Worm (Caenorhabditis elegans) whole organism, mixed stage, embryonic: ENCODE measurements around the gene F37A4.4.

Experiments
- M03D4.4 ChIP-seq: sonication (generic microtip); optimal IDR thresholded peaks from 2 replicates; lab custom pipeline; 2017; ENCODE audit warnings: mild to moderate bottlenecking, missing genetic modification characterization, missing compliant biosample characterization
- bed-3 ChIP-seq: fragments of 200-800 bp; sonication (Bioruptor generic); optimal IDR thresholded peaks from 3 replicates; lab custom pipeline; 2018; ENCODE audit warnings: mild to moderate bottlenecking, missing genetic modification characterization, moderate library complexity, missing compliant biosample characterization
- blmp-1 ChIP-seq: fragments of 150-350 bp; optimal IDR thresholded peaks from 2 replicates; lab custom pipeline; 2014; ENCODE audit warnings: missing biosample characterization, missing genetic modification characterization
- ceh-39 ChIP-seq: fragments of 150-350 bp; optimal IDR thresholded peaks from 2 replicates; lab custom pipeline; 2014; ENCODE audit warnings: missing biosample characterization, missing genetic modification characterization
- ceh-83 ChIP-seq: fragments of 200-800 bp; sonication (Bioruptor generic); optimal IDR thresholded peaks from 2 replicates; lab custom pipeline; 2018; ENCODE audit warnings: mild to moderate bottlenecking, missing genetic modification characterization, missing compliant biosample characterization
- ces-1 ChIP-seq: fragments of 150-350 bp; optimal IDR thresholded peaks from 2 replicates; lab custom pipeline; 2014; ENCODE audit warnings: missing biosample characterization, missing genetic modification reagents, missing genetic modification characterization
- drap-1 ChIP-seq: fragments of 200-800 bp; sonication (Bioruptor generic); optimal IDR thresholded peaks from 3 replicates; lab custom pipeline; 2018; ENCODE audit warnings: mild to moderate bottlenecking, missing genetic modification characterization, missing compliant biosample characterization
- elt-1 ChIP-seq: sonication (generic microtip); optimal IDR thresholded peaks from 2 replicates; lab custom pipeline; 2017; ENCODE audit warnings: missing genetic modification characterization, mild to moderate bottlenecking, missing compliant biosample characterization, antibody characterized with exemption, moderate library complexity, borderline replicate concordance; ENCODE audit not compliant: insufficient read depth
- elt-3 ChIP-seq: fragments of 150-350 bp; optimal IDR thresholded peaks from 2 replicates; lab custom pipeline; 2014; ENCODE audit warnings: missing biosample characterization, missing genetic modification characterization
- flh-1 ChIP-seq: fragments of 200-800 bp; sonication (Bioruptor generic); optimal IDR thresholded peaks from 2 replicates; lab custom pipeline; 2018; ENCODE audit warnings: mild to moderate bottlenecking, missing genetic modification characterization, moderate library complexity, missing compliant biosample characterization
- ham-2 ChIP-seq: fragments of 200-800 bp; sonication (Bioruptor generic); optimal IDR thresholded peaks from 2 replicates; lab custom pipeline; 2018; ENCODE audit warnings: mild to moderate bottlenecking, missing genetic modification characterization, missing compliant biosample characterization
- hlh-1 ChIP-seq: fragments of 150-350 bp; optimal IDR thresholded peaks from 2 replicates; lab custom pipeline; 2014; ENCODE audit warnings: missing biosample characterization, missing genetic modification reagents, missing genetic modification characterization
- lin-13 ChIP-seq: fragments of 150-350 bp; optimal IDR thresholded peaks from 2 replicates; lab custom pipeline; 2014; ENCODE audit warnings: missing biosample characterization, missing genetic modification characterization
- lin-32 ChIP-seq: fragments of 200-800 bp; sonication (Bioruptor generic); optimal IDR thresholded peaks from 2 replicates; lab custom pipeline; 2018; ENCODE audit warnings: mild to moderate bottlenecking, missing genetic modification characterization, missing compliant biosample characterization
- lsy-2 ChIP-seq: fragments of 150-350 bp; optimal IDR thresholded peaks from 2 replicates; lab custom pipeline; 2014; ENCODE audit warnings: missing biosample characterization, missing genetic modification characterization
- mab-5 ChIP-seq: fragments of 150-350 bp; optimal IDR thresholded peaks from 2 replicates; lab custom pipeline; 2014; ENCODE audit warnings: missing biosample characterization, missing genetic modification characterization
- mep-1 ChIP-seq: fragments of 150-350 bp; optimal IDR thresholded peaks from 2 replicates; lab custom pipeline; 2017; ENCODE audit warnings: missing biosample characterization, missing genetic modification reagents, missing genetic modification characterization, inconsistent platforms
- mls-2 ChIP-seq: sonication (generic microtip); optimal IDR thresholded peaks from 2 replicates; lab custom pipeline; 2016; ENCODE audit warnings: mild to moderate bottlenecking, missing genetic modification characterization, moderate library complexity, missing compliant biosample characterization
- nhr-2 ChIP-seq: fragments of 150-350 bp; optimal IDR thresholded peaks from 2 replicates; lab custom pipeline; 2014; ENCODE audit warnings: missing biosample characterization, missing genetic modification characterization
- nhr-28 ChIP-seq: fragments of 150-350 bp; optimal IDR thresholded peaks from 2 replicates; lab custom pipeline; 2014; ENCODE audit warnings: missing biosample characterization, missing genetic modification characterization
- nhr-76 ChIP-seq: sonication (generic microtip); optimal IDR thresholded peaks from 2 replicates; lab custom pipeline; 2017; ENCODE audit warnings: missing biosample characterization, missing genetic modification characterization
- sem-2 ChIP-seq: fragments of 200-800 bp; sonication (Bioruptor generic); optimal IDR thresholded peaks from 2 replicates; lab custom pipeline; 2018; ENCODE audit warnings: mild to moderate bottlenecking, missing genetic modification characterization, missing compliant biosample characterization
- snpc-4 ChIP-seq: fragments of 150-350 bp; optimal IDR thresholded peaks from 2 replicates; lab custom pipeline; 2014; ENCODE audit warnings: missing biosample characterization, missing genetic modification characterization
- sptf-1 ChIP-seq: sonication (generic microtip); optimal IDR thresholded peaks from 2 replicates; lab custom pipeline; 2017; ENCODE audit warnings: mild to moderate bottlenecking, missing genetic modification characterization, moderate library complexity, missing compliant biosample characterization
- tbx-8 ChIP-seq: fragments of 200-800 bp; sonication (Bioruptor generic); optimal IDR thresholded peaks from 2 replicates; lab custom pipeline; 2018; ENCODE audit warnings: mild to moderate bottlenecking, missing genetic modification characterization, moderate library complexity, missing compliant biosample characterization
- unc-120 ChIP-seq: sonication (generic microtip); optimal IDR thresholded peaks from 2 replicates; lab custom pipeline; 2017; ENCODE audit warnings: missing genetic modification characterization, missing compliant biosample characterization; ENCODE audit not compliant: poor library complexity, severe bottlenecking
- unc-39 ChIP-seq: fragments of 150-350 bp; optimal IDR thresholded peaks from 2 replicates; lab custom pipeline; 2014; ENCODE audit warnings: missing biosample characterization, missing genetic modification characterization
- zip-8 ChIP-seq: fragments of 150-350 bp; optimal IDR thresholded peaks from 2 replicates; lab custom pipeline; 2014; ENCODE audit warnings: missing biosample characterization, missing genetic modification characterization
- ztf-11 ChIP-seq: fragments of 150-350 bp; optimal IDR thresholded peaks from 2 replicates; lab custom pipeline; 2014; ENCODE audit warnings: missing biosample characterization, missing genetic modification characterization

F37A4.4 gene

DNA sequence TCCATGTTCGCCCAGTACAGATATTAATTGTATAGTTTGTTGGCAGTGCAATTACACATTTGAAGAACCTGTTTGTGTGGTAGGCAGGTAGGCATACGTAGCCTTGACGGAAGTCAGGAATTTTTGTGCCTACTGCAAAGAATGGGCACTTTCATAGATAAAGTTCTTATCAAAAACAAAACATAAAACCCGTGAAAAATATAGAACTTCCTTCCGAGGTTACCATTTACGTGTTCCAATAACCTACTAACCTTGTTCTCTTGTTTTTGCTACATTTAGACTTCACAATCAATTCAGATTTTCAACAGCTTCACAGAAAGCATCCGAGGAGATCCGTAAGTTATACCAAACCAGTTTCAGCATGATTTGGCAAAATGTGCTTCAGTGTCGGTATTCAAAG is at the start of gene F37A4.4:
TSS of gene F37A4.4 (plus strand) at position 301 of the 400 bp plus-strand sequence.
- TF ChIP-seq snpc-4 (no peak), unc-120 (no peak), bed-3 (GFP tag; lab: Kevin White, UChicago) (no peak), flh-1 (GFP tag; lab: Kevin White, UChicago) (no peak), elt-3 (tag; lab: Kevin White, UChicago) (no peak), hlh-1 (tag; lab: Kevin White, UChicago) (no peak), lsy-2 (no peak), ham-2 (GFP tag; lab: Kevin White, UChicago) (no peak), drap-1 (GFP tag; lab: Kevin White, UChicago) (no peak), sem-2 (no peak), elt-1 (tag; lab: Kevin White, UChicago) (no peak), M03D4.4 (tag; lab: Kevin White, UChicago) (no peak)

DNA sequence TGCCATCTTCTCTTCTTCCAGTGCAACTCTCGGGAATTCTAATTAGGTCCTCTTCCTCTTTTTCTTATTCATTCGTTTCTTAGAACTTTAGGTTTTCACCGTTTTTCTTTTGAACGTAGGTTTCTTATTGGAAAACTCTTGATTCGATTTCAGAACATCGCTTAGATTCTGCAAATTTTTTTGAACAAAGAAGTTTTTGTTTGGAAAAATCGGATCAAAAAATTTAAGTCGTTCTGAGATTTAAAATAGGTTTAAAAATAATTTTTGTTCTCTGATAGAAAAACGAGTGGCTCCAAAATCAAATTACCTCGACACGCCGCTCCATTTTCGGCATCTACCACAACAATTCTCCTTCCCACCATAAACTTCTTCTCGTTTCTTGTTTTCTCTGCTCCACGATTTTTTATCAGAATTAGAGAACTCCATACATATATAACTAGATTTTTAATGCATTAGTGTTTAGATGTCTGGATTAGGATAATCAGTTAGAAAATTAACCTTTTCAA is 42.6 kb upstream of the F37A4.4 start:
- no peak for TF ChIP-seq mep-1
- peak; percentile 61 for TF ChIP-seq ces-1 (GFP tag; lab: Kevin White, UChicago)
- no peak for TF ChIP-seq ztf-11
- no peak for TF ChIP-seq lin-13

DNA sequence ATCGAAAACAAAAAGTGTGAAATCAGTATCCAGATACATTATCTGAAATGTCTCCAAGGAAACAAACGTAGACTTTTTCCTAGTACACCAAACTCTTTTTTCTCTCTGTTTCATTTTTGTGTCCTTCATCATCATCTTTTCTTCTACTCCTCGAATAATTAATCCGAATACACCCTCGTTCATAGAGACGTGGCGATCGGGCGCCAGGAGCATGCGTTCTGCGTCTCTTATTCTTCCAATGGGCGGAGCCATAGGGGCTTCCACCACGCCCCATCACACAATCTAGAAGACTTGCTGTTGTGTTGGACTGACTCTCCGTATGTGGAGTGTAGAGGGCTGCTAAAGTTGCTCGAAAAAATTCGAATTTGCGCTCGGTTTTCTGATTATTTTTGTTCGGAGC is 37.9 kb upstream of the F37A4.4 start, which contains the start of gene rbf-1:
TSS of gene rbf-1 (plus strand) at position 301 of the 400 bp plus-strand sequence.
- TF ChIP-seq sptf-1 (tag; lab: Kevin White, UChicago) (no peak), nhr-76 (no peak), flh-1 (GFP tag; lab: Kevin White, UChicago) (no peak), unc-120 (no peak), lsy-2 (no peak), ham-2 (GFP tag; lab: Kevin White, UChicago) (no peak)

DNA sequence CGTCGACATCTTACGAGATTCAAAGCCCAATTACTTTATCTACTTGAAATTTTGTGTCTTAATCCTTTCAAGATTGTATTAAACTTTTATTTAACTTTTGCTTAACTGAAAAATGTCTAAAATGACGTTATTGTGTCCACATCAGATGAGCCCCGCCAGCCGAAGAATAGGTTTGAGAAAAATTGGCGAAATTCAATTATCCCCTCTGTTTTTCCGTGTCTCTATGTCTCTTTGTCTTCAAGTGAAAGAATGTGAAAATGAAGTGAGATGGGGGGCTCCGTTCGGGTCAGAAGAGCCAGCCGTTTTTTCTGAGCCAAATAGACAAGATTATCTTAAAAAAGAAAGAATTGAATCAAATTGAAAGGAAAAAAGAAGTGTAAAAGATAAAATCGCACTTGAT is 36.1 kb upstream of the F37A4.4 start:
- TF ChIP-seq snpc-4 (no peak), bed-3 (GFP tag; lab: Kevin White, UChicago) (no peak), nhr-2 (tag; lab: Kevin White, UChicago) (no peak), ces-1 (GFP tag; lab: Kevin White, UChicago) (peak; percentile 55), mab-5 (tag; lab: Kevin White, UChicago) (no peak), nhr-76 (no peak), zip-8 (no peak), nhr-28 (tag; lab: Kevin White, UChicago) (no peak)

DNA sequence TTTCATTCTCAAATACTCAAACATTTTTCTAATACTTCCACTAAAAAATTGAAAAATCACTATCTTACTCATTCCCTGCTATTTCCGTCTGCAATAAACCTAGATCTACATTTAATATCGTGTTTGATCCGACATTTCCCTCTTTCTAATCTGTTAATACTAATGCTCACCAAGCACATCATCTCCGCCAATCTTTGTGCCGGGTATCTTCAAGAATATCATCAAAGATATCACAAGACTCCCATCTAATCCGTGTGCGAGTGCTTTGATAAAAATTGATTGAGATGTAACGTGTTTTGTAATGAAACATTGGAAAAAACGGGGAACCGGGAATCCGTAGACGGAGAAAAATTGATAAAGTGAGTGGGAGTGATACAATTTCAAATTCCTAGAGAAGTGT is 34.0 kb upstream of the F37A4.4 start:
- TF ChIP-seq nhr-2 (tag; lab: Kevin White, UChicago): no peak
- no peak for TF ChIP-seq blmp-1 (tag; lab: Kevin White, UChicago)
- TF ChIP-seq elt-3 (tag; lab: Kevin White, UChicago): no peak
- TF ChIP-seq ceh-83 (GFP tag; lab: Kevin White, UChicago): no peak
- no peak for TF ChIP-seq lin-13
- TF ChIP-seq elt-1 (tag; lab: Kevin White, UChicago): no peak
- TF ChIP-seq unc-39 (tag; lab: Kevin White, UChicago): no peak
- no peak for TF ChIP-seq ces-1 (GFP tag; lab: Kevin White, UChicago)
- TF ChIP-seq tbx-8 (GFP tag; lab: Kevin White, UChicago): no peak
- TF ChIP-seq ceh-39 (tag; lab: Kevin White, UChicago): no peak
- no peak for TF ChIP-seq snpc-4
- no peak for TF ChIP-seq mls-2 (tag; lab: Kevin White, UChicago)
- no peak for TF ChIP-seq mab-5 (tag; lab: Kevin White, UChicago)
- TF ChIP-seq lin-32 (GFP tag; lab: Kevin White, UChicago): no peak
- TF ChIP-seq zip-8: no peak

DNA sequence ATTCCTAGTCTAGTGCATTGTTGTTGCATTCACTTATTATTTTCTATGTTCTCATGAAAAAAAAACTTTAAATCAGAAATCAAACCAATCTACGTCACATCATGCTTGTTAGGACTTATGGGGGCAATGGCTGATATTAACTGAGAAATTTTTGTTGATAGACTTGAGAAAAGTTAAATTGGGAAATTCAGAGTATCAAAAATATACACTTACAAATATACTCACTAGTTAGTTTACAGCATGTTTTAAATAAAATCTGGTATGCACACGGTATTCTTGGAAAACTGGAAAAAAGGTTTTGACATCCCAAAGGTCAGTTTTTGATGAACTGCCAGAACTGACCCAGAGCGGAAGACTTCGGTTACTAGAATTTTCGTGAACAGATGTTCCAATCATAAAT is 32.4 kb upstream of the F37A4.4 start:
- no peak for TF ChIP-seq mab-5 (tag; lab: Kevin White, UChicago)
- TF ChIP-seq lin-32 (GFP tag; lab: Kevin White, UChicago): no peak
